Fruit fly (Drosophila melanogaster) whole organism, embryonic: Measurements from ENCODE around the gene CG42758.

Source experiments
- Adf1 ChIP-seq: fragments of 200-800 bp; sonication (Bioruptor generic); IDR thresholded peaks from 2 replicates; pipeline ENCODE4 v1.3.6; 2022; ENCODE audit warnings: missing biosample characterization, missing genetic modification characterization
- CG12236 ChIP-seq: fragments of 200-800 bp; sonication (Bioruptor generic); optimal IDR thresholded peaks from 2 replicates; lab custom pipeline; 2016; ENCODE audit warnings: missing biosample characterization, missing genetic modification characterization
- CG13296 ChIP-seq: fragments of 200-800 bp; sonication (Bioruptor generic); optimal IDR thresholded peaks from 3 replicates; lab custom pipeline; 2018; ENCODE audit warnings: missing biosample characterization, mild to moderate bottlenecking, missing genetic modification characterization
- CrebB ChIP-seq: fragments of 200-800 bp; sonication (Bioruptor generic); optimal IDR thresholded peaks from 3 replicates; lab custom pipeline; 2018; ENCODE audit warnings: missing biosample characterization, mild to moderate bottlenecking, missing genetic modification characterization
- Gug ChIP-seq: fragments of 200-800 bp; sonication (Bioruptor generic); IDR thresholded peaks from 4 replicates; pipeline ENCODE4 v1.3.6; 2022; ENCODE audit warnings: missing biosample characterization, missing genetic modification characterization
- Hey ChIP-seq: fragments of 200-800 bp; sonication (Bioruptor generic); optimal IDR thresholded peaks from 3 replicates; lab custom pipeline; 2018; ENCODE audit warnings: missing biosample characterization, mild to moderate bottlenecking, missing genetic modification characterization
- Stat92E ChIP-seq, 3 experiments: fragments of >200 bp in 2 of 3; fragments of 200-800 bp in 1 of 3; sonication (Bioruptor generic) in 1 of 3; optimal IDR thresholded peaks; 2 replicates each; lab custom pipeline; 2017 to 2019; ENCODE audit warnings: missing biosample characterization in 3 of 3, missing genetic modification characterization in 3 of 3, mild to moderate bottlenecking in 1 of 3, moderate library complexity in 1 of 3
- otp ChIP-seq: fragments of 200-800 bp; sonication (Bioruptor generic); IDR thresholded peaks from 3 replicates; pipeline ENCODE4, ENCODE4 v1.3.6; 2022; ENCODE audit warnings: missing biosample characterization, missing genetic modification characterization
- sqz ChIP-seq: fragments of 200-800 bp; sonication (Bioruptor generic); optimal IDR thresholded peaks from 3 replicates; lab custom pipeline; 2018; ENCODE audit warnings: missing biosample characterization, mild to moderate bottlenecking, missing genetic modification characterization

DNA sequence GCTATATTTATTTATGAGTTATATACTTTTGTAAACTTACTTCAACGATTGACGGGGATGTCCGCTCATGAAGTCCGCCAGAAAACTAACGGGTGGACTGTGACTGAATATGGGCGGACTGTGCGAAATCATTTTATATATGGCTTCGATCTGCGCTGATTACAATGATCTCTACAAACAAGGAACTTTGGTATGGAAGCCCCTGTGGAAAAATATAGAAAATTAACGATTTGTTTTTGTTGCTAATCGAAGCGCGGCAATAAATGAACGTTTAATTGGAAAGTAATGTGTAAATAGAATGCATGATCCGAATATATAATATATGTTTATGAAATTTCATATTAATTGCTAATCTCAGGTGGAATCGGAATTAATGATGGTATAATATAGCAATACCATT, 17.3 kb upstream of the CG42758 start:
- TF ChIP-seq Stat92E (GFP tag; optimal IDR thresholded peaks at IDR 0.05; lab: Kevin White, UChicago) (no peak), CG12236 (GFP tag; lab: Kevin White, UChicago) (no peak), Gug (GFP tag; lab: Robert Waterston, UW) (no peak), CG13296 (no peak), Hey (tag; lab: Kevin White, UChicago) (no peak), sqz (GFP tag; lab: Kevin White, UChicago) (no peak), CrebB (tag; lab: Kevin White, UChicago) (no peak), otp (GFP tag; lab: Robert Waterston, UW) (no peak), Adf1 (GFP tag; lab: Robert Waterston, UW) (no peak)
